Worm (Caenorhabditis elegans) whole organism, L1 larva: ENCODE data around the gene M05D6.9.
A peak's percentile ranks its signal among the peaks of the same experiment; 100 is the strongest.

Source experiments
- C16A3.4 ChIP-seq: fragments of 150-350 bp; optimal IDR thresholded peaks from 2 replicates; lab custom pipeline; 2014; ENCODE audit warnings: missing biosample characterization, missing genetic modification characterization
- F16B12.6 ChIP-seq: fragments of 150-350 bp; optimal IDR thresholded peaks from 2 replicates; lab custom pipeline; 2014; ENCODE audit warnings: missing biosample characterization, missing genetic modification characterization
- blmp-1 ChIP-seq: fragments of 150-350 bp; optimal IDR thresholded peaks from 2 replicates; lab custom pipeline; 2014; ENCODE audit warnings: missing biosample characterization, missing genetic modification characterization
- ceh-63 ChIP-seq: fragments of 200-800 bp; sonication (Bioruptor generic); optimal IDR thresholded peaks from 2 replicates; lab custom pipeline; 2018; ENCODE audit warnings: mild to moderate bottlenecking, missing genetic modification characterization, missing compliant biosample characterization
- ceh-8 ChIP-seq: fragments of 200-800 bp; sonication (Bioruptor generic); optimal IDR thresholded peaks from 2 replicates; lab custom pipeline; 2018; ENCODE audit warnings: mild to moderate bottlenecking, missing genetic modification characterization, moderate library complexity, missing compliant biosample characterization
- ceh-82 ChIP-seq, 3 experiments: fragments of 150-350 bp in 1 of 3; sonication (generic microtip) in 2 of 3; optimal IDR thresholded peaks; 2 replicates each; lab custom pipeline; 2014 to 2017; ENCODE audit warnings: missing biosample characterization in 3 of 3, missing genetic modification characterization in 3 of 3
- ceh-88 ChIP-seq: fragments of 200-800 bp; sonication (Bioruptor generic); IDR thresholded peaks from 2 replicates; pipeline ENCODE4 v1.3.6; 2022; ENCODE audit warnings: missing genetic modification characterization, missing compliant biosample characterization
- ceh-90 ChIP-seq: sonication (generic microtip); optimal IDR thresholded peaks from 2 replicates; lab custom pipeline; 2016; ENCODE audit warnings: missing genetic modification characterization, missing compliant biosample characterization
- ces-1 ChIP-seq: fragments of 150-350 bp; optimal IDR thresholded peaks from 2 replicates; lab custom pipeline; 2014; ENCODE audit warnings: missing biosample characterization, missing genetic modification reagents, missing genetic modification characterization
- dpl-1 ChIP-seq, 3 experiments: fragments of 150-350 bp in 2 of 3; sonication (generic microtip) in 1 of 3; optimal IDR thresholded peaks; 2 replicates each; lab custom pipeline; 2014 to 2017; ENCODE audit warnings: missing biosample characterization in 3 of 3, missing genetic modification characterization in 3 of 3, missing genetic modification reagents in 3 of 3
- dsc-1 ChIP-seq: sonication (generic microtip); optimal IDR thresholded peaks from 2 replicates; lab custom pipeline; 2016; ENCODE audit warnings: mild to moderate bottlenecking, missing genetic modification characterization, missing compliant biosample characterization
- efl-3 ChIP-seq: fragments of 200-800 bp; sonication (Bioruptor generic); optimal IDR thresholded peaks from 2 replicates; lab custom pipeline; 2018; ENCODE audit warnings: mild to moderate bottlenecking, missing genetic modification characterization, missing compliant biosample characterization
- elt-2 ChIP-seq: sonication (generic microtip); optimal IDR thresholded peaks from 2 replicates; lab custom pipeline; 2016; ENCODE audit warnings: missing genetic modification characterization, mild to moderate bottlenecking, inconsistent platforms, missing compliant biosample characterization, missing genetic modification reagents
- elt-3 ChIP-seq, 6 experiments: fragments of 150-350 bp in 1 of 6; sonication (generic microtip); optimal IDR thresholded peaks; 2 replicates each; lab custom pipeline; 2017 to 2018; ENCODE audit warnings: missing biosample characterization in 6 of 6, missing genetic modification characterization in 6 of 6, inconsistent platforms in 1 of 6
- fkh-10 ChIP-seq: sonication (generic microtip); optimal IDR thresholded peaks from 2 replicates; lab custom pipeline; 2017; ENCODE audit warnings: missing biosample characterization, missing genetic modification reagents, missing genetic modification characterization
- fkh-4 ChIP-seq: sonication (generic microtip); optimal IDR thresholded peaks from 2 replicates; lab custom pipeline; 2016; ENCODE audit warnings: missing compliant biosample characterization, missing genetic modification characterization, borderline replicate concordance
- fkh-8 ChIP-seq: sonication (generic microtip); optimal IDR thresholded peaks from 2 replicates; lab custom pipeline; 2016; ENCODE audit warnings: mild to moderate bottlenecking, missing genetic modification characterization, missing compliant biosample characterization
- fos-1 ChIP-seq: fragments of 150-350 bp; optimal IDR thresholded peaks from 2 replicates; lab custom pipeline; 2014; ENCODE audit warnings: missing biosample characterization, missing genetic modification characterization
- grh-1 ChIP-seq: fragments of 200-800 bp; sonication (Bioruptor generic); IDR thresholded peaks from 2 replicates; pipeline ENCODE4 v1.3.6; 2022; ENCODE audit warnings: missing genetic modification reagents, missing genetic modification characterization, missing compliant biosample characterization
- hlh-17 ChIP-seq: fragments of 200-800 bp; sonication (Bioruptor generic); optimal IDR thresholded peaks from 2 replicates; lab custom pipeline; 2018; ENCODE audit warnings: missing genetic modification characterization, mild to moderate bottlenecking, missing compliant biosample characterization, moderate library complexity, borderline replicate concordance
- irx-1 ChIP-seq: sonication (generic microtip); optimal IDR thresholded peaks from 2 replicates; lab custom pipeline; 2016; ENCODE audit warnings: missing genetic modification characterization, missing compliant biosample characterization
- jun-1 ChIP-seq: fragments of 150-350 bp; optimal IDR thresholded peaks from 2 replicates; lab custom pipeline; 2014; ENCODE audit warnings: missing biosample characterization, missing genetic modification reagents, missing genetic modification characterization
- lin-14 ChIP-seq: fragments of 200-800 bp; sonication (Bioruptor generic); optimal IDR thresholded peaks from 2 replicates; lab custom pipeline; 2018; ENCODE audit warnings: mild to moderate bottlenecking, missing genetic modification characterization, moderate library complexity, missing compliant biosample characterization
- lin-35 ChIP-seq, 2 experiments: fragments of 150-350 bp; optimal IDR thresholded peaks; 2 replicates each; lab custom pipeline; 2014; ENCODE audit warnings: missing biosample characterization in 2 of 2, missing genetic modification characterization in 2 of 2, missing genetic modification reagents in 2 of 2
- lin-39 ChIP-seq: fragments of 150-350 bp; optimal IDR thresholded peaks from 2 replicates; lab custom pipeline; 2014; ENCODE audit warnings: missing biosample characterization, missing genetic modification reagents, missing genetic modification characterization
- lsy-2 ChIP-seq, 2 experiments: fragments of 150-350 bp; optimal IDR thresholded peaks; 2 replicates each; lab custom pipeline; 2014; ENCODE audit warnings: missing biosample characterization in 2 of 2, missing genetic modification characterization in 2 of 2
- mab-9 ChIP-seq: fragments of 200-800 bp; sonication (Bioruptor generic); IDR thresholded peaks from 2 replicates; pipeline ENCODE4 v1.3.6; 2022; ENCODE audit warnings: missing genetic modification reagents, missing genetic modification characterization, missing compliant biosample characterization
- mdl-1 ChIP-seq, 2 experiments: fragments of 150-350 bp; optimal IDR thresholded peaks; 2 replicates each; lab custom pipeline; 2014 to 2017; ENCODE audit warnings: missing biosample characterization in 2 of 2, missing genetic modification characterization in 2 of 2, inconsistent platforms in 1 of 2
- mef-2 ChIP-seq: fragments of 150-350 bp; optimal IDR thresholded peaks from 2 replicates; lab custom pipeline; 2014; ENCODE audit warnings: missing biosample characterization, missing genetic modification characterization
- mep-1 ChIP-seq: fragments of 150-350 bp; optimal IDR thresholded peaks from 2 replicates; lab custom pipeline; 2014; ENCODE audit warnings: missing biosample characterization, missing genetic modification characterization
- nhr-11 ChIP-seq: fragments of 150-350 bp; optimal IDR thresholded peaks from 2 replicates; lab custom pipeline; 2014; ENCODE audit warnings: missing biosample characterization, missing genetic modification characterization
- nhr-12 ChIP-seq: sonication (generic microtip); optimal IDR thresholded peaks from 2 replicates; lab custom pipeline; 2017; ENCODE audit warnings: missing biosample characterization, missing genetic modification characterization
- nhr-20 ChIP-seq: sonication (generic microtip); optimal IDR thresholded peaks from 2 replicates; lab custom pipeline; 2016; ENCODE audit warnings: mild to moderate bottlenecking, missing genetic modification characterization, missing compliant biosample characterization
- nhr-237 ChIP-seq: fragments of 150-350 bp; optimal IDR thresholded peaks from 2 replicates; lab custom pipeline; 2014; ENCODE audit warnings: missing biosample characterization, missing genetic modification characterization
- nhr-28 ChIP-seq: fragments of 150-350 bp; optimal IDR thresholded peaks from 2 replicates; lab custom pipeline; 2014; ENCODE audit warnings: missing biosample characterization, missing genetic modification characterization
- nhr-47 ChIP-seq: sonication (generic microtip); optimal IDR thresholded peaks from 2 replicates; lab custom pipeline; 2016; ENCODE audit warnings: mild to moderate bottlenecking, missing genetic modification characterization, moderate library complexity, missing compliant biosample characterization
- nhr-71 ChIP-seq: sonication (generic microtip); optimal IDR thresholded peaks from 2 replicates; lab custom pipeline; 2016; ENCODE audit warnings: mild to moderate bottlenecking, missing genetic modification characterization, moderate library complexity, missing compliant biosample characterization
- nhr-76 ChIP-seq: sonication (generic microtip); optimal IDR thresholded peaks from 2 replicates; lab custom pipeline; 2017; ENCODE audit warnings: missing biosample characterization, missing genetic modification characterization
- nhr-77 ChIP-seq: fragments of 150-350 bp; optimal IDR thresholded peaks from 2 replicates; lab custom pipeline; 2014; ENCODE audit warnings: missing biosample characterization, missing genetic modification characterization
- nhr-85 ChIP-seq: sonication (generic microtip); peaks from one replicate; lab custom pipeline; 2016; ENCODE audit warnings: missing genetic modification characterization, inconsistent platforms, missing compliant biosample characterization
- pag-3 ChIP-seq: sonication (generic microtip); optimal IDR thresholded peaks from 2 replicates; lab custom pipeline; 2017; ENCODE audit warnings: missing genetic modification characterization, mild to moderate bottlenecking, missing compliant biosample characterization, antibody characterized with exemption, borderline replicate concordance; ENCODE audit not compliant: insufficient read depth
- rnt-1 ChIP-seq: sonication (generic microtip); optimal IDR thresholded peaks from 2 replicates; lab custom pipeline; 2016; ENCODE audit warnings: mild to moderate bottlenecking, missing genetic modification characterization, moderate library complexity, missing compliant biosample characterization
- skn-1 ChIP-seq: fragments of 150-350 bp; optimal IDR thresholded peaks from 2 replicates; lab custom pipeline; 2014; ENCODE audit warnings: missing biosample characterization, missing genetic modification characterization
- snpc-4 ChIP-seq: fragments of 150-350 bp; optimal IDR thresholded peaks from 2 replicates; lab custom pipeline; 2014; ENCODE audit warnings: missing biosample characterization, missing genetic modification characterization
- snu-23 ChIP-seq: sonication (generic microtip); optimal IDR thresholded peaks from 2 replicates; lab custom pipeline; 2016; ENCODE audit warnings: missing genetic modification characterization, missing compliant biosample characterization
- sup-37 ChIP-seq: fragments of 200-800 bp; sonication (Bioruptor generic); optimal IDR thresholded peaks from 2 replicates; lab custom pipeline; 2018; ENCODE audit warnings: mild to moderate bottlenecking, missing genetic modification characterization, missing compliant biosample characterization
- unc-130 ChIP-seq: fragments of 150-350 bp; optimal IDR thresholded peaks from 2 replicates; lab custom pipeline; 2017; ENCODE audit warnings: missing biosample characterization, missing genetic modification characterization, inconsistent platforms
- unc-62 ChIP-seq: fragments of 150-350 bp; optimal IDR thresholded peaks from 2 replicates; lab custom pipeline; 2014; ENCODE audit warnings: missing biosample characterization, missing genetic modification reagents, missing genetic modification characterization
- unc-86 ChIP-seq: sonication (generic microtip); optimal IDR thresholded peaks from 2 replicates; lab custom pipeline; 2016; ENCODE audit warnings: missing genetic modification characterization, missing compliant biosample characterization
- unc-98 ChIP-seq: fragments of 200-800 bp; sonication (Bioruptor generic); IDR thresholded peaks from 2 replicates; pipeline ENCODE4 v1.3.6; 2022; ENCODE audit warnings: missing genetic modification characterization, missing compliant biosample characterization
- vab-15 ChIP-seq: sonication (generic microtip); optimal IDR thresholded peaks from 2 replicates; lab custom pipeline; 2017; ENCODE audit warnings: missing genotype, mild to moderate bottlenecking, missing genetic modification characterization, missing compliant biosample characterization
- zag-1 ChIP-seq: fragments of 150-350 bp; optimal IDR thresholded peaks from 2 replicates; lab custom pipeline; 2014; ENCODE audit warnings: missing biosample characterization, missing genetic modification characterization
- ztf-4 ChIP-seq: fragments of 150-350 bp; optimal IDR thresholded peaks from 2 replicates; lab custom pipeline; 2014; ENCODE audit warnings: missing biosample characterization, missing genetic modification characterization

The M05D6.9 gene

DNA sequence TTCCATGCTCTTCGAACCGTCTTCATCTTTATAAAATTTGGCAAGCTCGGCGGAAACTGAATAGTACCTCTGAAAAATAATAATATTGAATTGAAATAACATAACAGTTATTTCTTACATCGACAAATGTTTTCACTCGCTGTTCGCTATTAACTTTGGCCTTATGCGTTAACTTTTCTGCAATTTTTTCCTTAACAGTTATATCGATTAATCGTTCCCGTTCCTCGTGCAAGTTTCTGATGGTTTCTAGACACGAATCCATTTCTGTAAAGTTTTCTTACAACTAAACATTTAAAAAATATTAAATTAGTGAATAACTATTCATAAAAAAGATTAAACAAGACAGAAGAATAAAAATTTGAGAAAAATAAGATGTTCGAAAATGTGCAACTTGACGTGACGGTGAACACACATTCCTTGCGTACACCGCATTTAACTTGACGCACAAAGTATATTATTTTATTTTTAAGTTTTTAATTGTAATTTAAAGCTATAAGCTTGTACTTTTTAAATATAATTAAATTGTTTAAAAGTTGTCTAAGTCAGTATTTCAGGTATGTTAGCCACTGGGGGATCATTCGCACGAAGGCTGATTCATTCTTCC is 31.2 kb downstream of the M05D6.9 start, which contains the start of the genes prp-9 and mrps-18B:
prp-9 (minus strand) TSS at position 264 of the 604 bp plus-strand sequence.
mrps-18B (plus strand) TSS at position 549 of the 604 bp plus-strand sequence.
- TF ChIP-seq ceh-88 (GFP tag; lab: Robert Waterston, UW) (no peak), grh-1 (GFP tag; lab: Robert Waterston, UW) (no peak), jun-1 (tag; lab: Kevin White, UChicago) (no peak), fkh-4 (tag; lab: Kevin White, UChicago) (no peak), unc-62 (no peak), nhr-85 (tag; lab: Kevin White, UChicago) (no peak), ceh-8 (no peak), ceh-90 (no peak), fos-1 (tag; lab: Kevin White, UChicago) (no peak), nhr-47 (peak; percentile 31), nhr-20 (tag; lab: Kevin White, UChicago) (peak; percentile 35), dsc-1 (tag; lab: Kevin White, UChicago) (no peak), elt-3 (tag; optimal IDR thresholded peaks at IDR 0.05; lab: Kevin White, UChicago) (peak in 1 of 6 experiments; percentile 10), ceh-63 (GFP tag; lab: Kevin White, UChicago) (no peak), nhr-237 (tag; lab: Kevin White, UChicago) (no peak), C16A3.4 (peak; percentile 53), ceh-82 (tag; optimal IDR thresholded peaks at IDR 0.05; lab: Kevin White, UChicago) (peak in 2 of 3 experiments; percentile 27 to 32), vab-15 (no peak), lin-14 (peak; percentile 47), ztf-4 (tag; lab: Kevin White, UChicago) (no peak), snu-23 (GFP tag; lab: Kevin White, UChicago) (peak; percentile 60), nhr-71 (tag; lab: Kevin White, UChicago) (peak; percentile 34), fkh-8 (tag; lab: Kevin White, UChicago) (no peak), efl-3 (no peak), nhr-77 (no peak), ces-1 (GFP tag; lab: Kevin White, UChicago) (no peak), skn-1 (peak; percentile 6), lin-39 (tag; lab: Kevin White, UChicago) (no peak), mdl-1 (tag; optimal IDR thresholded peaks at IDR 0.05; lab: Kevin White, UChicago) (no peak), dpl-1 (GFP tag; optimal IDR thresholded peaks at IDR 0.05; lab: Kevin White, UChicago) (peak in 2 of 3 experiments; percentile 25 to 56), unc-130 (tag; lab: Kevin White, UChicago) (peak; percentile 75), zag-1 (tag; lab: Kevin White, UChicago) (no peak), lin-35 (GFP tag; optimal IDR thresholded peaks at IDR 0.05; lab: Kevin White, UChicago) (peak in 1 of 2 experiments; percentile 46), irx-1 (tag; lab: Kevin White, UChicago) (no peak), mef-2 (tag; lab: Kevin White, UChicago) (no peak), mab-9 (no peak), fkh-10 (GFP tag; lab: Kevin White, UChicago) (no peak), blmp-1 (tag; lab: Kevin White, UChicago) (peak; percentile 63), mep-1 (peak; percentile 87), nhr-28 (tag; lab: Kevin White, UChicago) (no peak), nhr-76 (tag; lab: Kevin White, UChicago) (no peak), snpc-4 (no peak), pag-3 (tag; lab: Kevin White, UChicago) (no peak), sup-37 (GFP tag; lab: Kevin White, UChicago) (no peak), lsy-2 (tag; optimal IDR thresholded peaks at IDR 0.05; lab: Kevin White, UChicago) (peak; percentile 65 to 73), F16B12.6 (tag; lab: Kevin White, UChicago) (peak; percentile 83), nhr-12 (tag; lab: Kevin White, UChicago) (no peak), unc-86 (tag; lab: Kevin White, UChicago) (no peak), elt-2 (tag; lab: Kevin White, UChicago) (no peak), rnt-1 (peak; percentile 4), hlh-17 (GFP tag; lab: Kevin White, UChicago) (no peak), unc-98 (GFP tag; lab: Robert Waterston, UW) (no peak), nhr-11 (tag; lab: Kevin White, UChicago) (no peak)
